Worm (Caenorhabditis elegans) whole organism, midembryonic: ENCODE measurements around the gene C26E1.2.

Experiments
- T22C8.4 ChIP-seq: fragments of 200-800 bp; sonication (Bioruptor generic); IDR thresholded peaks from 2 replicates; pipeline ENCODE4 v1.3.6; 2022; ENCODE audit warnings: missing genetic modification characterization, missing compliant biosample characterization
- cog-1 ChIP-seq: sonication (generic microtip); optimal IDR thresholded peaks from 2 replicates; lab custom pipeline; 2016; ENCODE audit warnings: missing genetic modification characterization, missing compliant biosample characterization
- flt-1 ChIP-seq: fragments of 200-800 bp; sonication (Bioruptor generic); IDR thresholded peaks from 2 replicates; pipeline ENCODE4 v1.3.6; 2022; ENCODE audit warnings: missing genetic modification characterization, missing compliant biosample characterization
- klf-2 ChIP-seq: fragments of 200-800 bp; sonication (Bioruptor generic); conservative IDR thresholded peaks from 2 replicates; pipeline ENCODE4 v1.3.6; 2022; ENCODE audit warnings: missing genetic modification reagents, missing genetic modification characterization, missing compliant biosample characterization
- med-1 ChIP-seq: sonication (generic microtip); optimal IDR thresholded peaks from 2 replicates; lab custom pipeline; 2017; ENCODE audit warnings: missing genetic modification characterization, mild to moderate bottlenecking, missing compliant biosample characterization, antibody characterized with exemption, missing genetic modification reagents; ENCODE audit not compliant: insufficient read depth
- ref-1 ChIP-seq: fragments of 200-800 bp; sonication (Bioruptor generic); conservative IDR thresholded peaks from 2 replicates; pipeline ENCODE4 v1.3.6; 2022; ENCODE audit warnings: missing genetic modification reagents, missing genetic modification characterization, missing compliant biosample characterization
- tab-1 ChIP-seq: fragments of 200-800 bp; sonication (Bioruptor generic); IDR thresholded peaks from 2 replicates; pipeline ENCODE4 v1.3.6; 2022; ENCODE audit warnings: missing genetic modification characterization, missing compliant biosample characterization
- ztf-23 ChIP-seq: fragments of 200-800 bp; sonication (Bioruptor generic); IDR thresholded peaks from 2 replicates; pipeline ENCODE4 v1.3.6; 2022; ENCODE audit warnings: missing genetic modification reagents, missing genetic modification characterization, missing compliant biosample characterization
- ztf-29 ChIP-seq: fragments of 200-800 bp; sonication (Bioruptor generic); IDR thresholded peaks from 2 replicates; pipeline ENCODE4 v1.3.6; 2022; ENCODE audit warnings: missing genetic modification reagents, missing genetic modification characterization, missing compliant biosample characterization

The C26E1.2 gene

DNA sequence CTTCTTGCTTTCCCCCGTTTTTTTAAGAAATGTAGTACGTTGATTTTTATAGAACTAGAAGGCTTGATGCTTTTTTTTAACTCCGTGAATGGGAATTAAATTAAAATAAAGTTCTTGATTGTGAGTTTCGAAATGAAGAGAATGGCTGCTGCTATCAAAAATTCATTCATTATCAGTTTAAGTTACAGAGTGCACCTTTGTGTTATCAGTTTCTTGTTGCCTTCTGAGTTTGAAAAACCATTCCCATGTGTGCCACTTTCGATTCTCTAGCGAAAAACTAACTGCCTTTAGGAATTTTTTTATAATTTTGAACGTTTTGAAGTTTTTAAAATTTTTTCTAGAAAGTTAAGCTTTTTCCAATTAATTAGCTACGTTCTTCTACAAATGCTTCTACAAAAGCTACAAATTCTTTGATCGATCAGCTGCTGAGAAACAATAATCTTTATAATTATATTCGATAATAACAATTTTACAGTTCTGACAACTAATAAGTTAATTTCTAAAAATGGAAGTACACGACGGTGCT, at the start of gene C26E1.2:
Gene C26E1.2 (plus strand): TSS at position 476 of the 526 bp plus-strand sequence.
- TF ChIP-seq T22C8.4 (GFP tag; lab: Robert Waterston, UW) (no peak), klf-2 (GFP tag; lab: Robert Waterston, UW) (no peak), tab-1 (GFP tag; lab: Robert Waterston, UW) (no peak), ztf-23 (GFP tag; lab: Robert Waterston, UW) (no peak)

DNA sequence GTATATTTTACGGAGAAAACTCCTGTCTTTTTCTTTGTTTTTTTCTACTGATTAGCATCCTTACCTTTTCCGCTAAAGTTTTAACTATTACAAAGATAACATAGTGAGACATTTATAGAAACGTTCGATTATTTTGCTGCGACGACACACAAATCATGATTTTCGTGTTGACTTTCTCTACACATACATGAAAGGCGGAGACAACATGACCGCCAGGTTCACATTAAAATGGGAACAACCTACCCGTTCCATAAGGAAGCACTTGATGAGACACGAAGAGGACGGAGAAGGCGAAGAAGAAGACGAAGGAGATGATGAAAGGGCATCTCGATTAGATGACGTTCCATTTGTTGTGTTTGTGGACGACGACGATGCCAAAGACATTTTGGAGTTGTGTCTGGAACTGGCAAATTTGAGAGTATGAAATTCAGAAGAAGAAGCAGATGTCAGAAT, 46.0 kb upstream of the C26E1.2 start, which contains the start of gene C34D1.4:
Gene C34D1.4 (minus strand): TSS at position 403 of the 453 bp plus-strand sequence.
- TF ChIP-seq ztf-29 (GFP tag; lab: Robert Waterston, UW) (no peak), ref-1 (GFP tag; lab: Robert Waterston, UW) (no peak), med-1 (no peak), ztf-23 (GFP tag; lab: Robert Waterston, UW) (no peak), flt-1 (GFP tag; lab: Robert Waterston, UW) (no peak), cog-1 (no peak), tab-1 (GFP tag; lab: Robert Waterston, UW) (no peak), T22C8.4 (GFP tag; lab: Robert Waterston, UW) (no peak), klf-2 (GFP tag; lab: Robert Waterston, UW) (no peak)

DNA sequence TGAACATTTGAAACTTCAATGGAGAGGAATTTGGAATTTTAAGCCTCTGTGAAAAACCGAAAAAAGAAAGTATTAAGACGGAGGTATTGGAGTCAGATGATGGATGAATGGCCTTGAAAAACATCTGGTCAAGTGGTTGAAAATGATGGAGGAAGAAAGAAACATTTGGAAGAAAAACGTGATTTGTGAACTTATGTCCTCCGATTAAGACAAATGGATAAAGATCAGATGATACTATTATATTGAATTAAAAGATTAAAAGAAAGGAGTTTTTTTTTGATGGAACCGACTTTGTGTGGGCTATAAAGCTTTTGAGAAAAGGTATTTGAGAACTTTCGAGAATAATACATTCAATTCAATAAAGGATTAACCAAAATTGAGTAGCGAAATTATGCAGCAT, 45.4 kb upstream of the C26E1.2 start:
- TF ChIP-seq ztf-29 (GFP tag; lab: Robert Waterston, UW), result no peak
- no peak for TF ChIP-seq med-1
- no peak for TF ChIP-seq klf-2 (GFP tag; lab: Robert Waterston, UW)
- TF ChIP-seq tab-1 (GFP tag; lab: Robert Waterston, UW), result no peak
- TF ChIP-seq flt-1 (GFP tag; lab: Robert Waterston, UW), result no peak
- no peak for TF ChIP-seq ref-1 (GFP tag; lab: Robert Waterston, UW)
- no peak for TF ChIP-seq cog-1
- TF ChIP-seq T22C8.4 (GFP tag; lab: Robert Waterston, UW), result no peak
- no peak for TF ChIP-seq ztf-23 (GFP tag; lab: Robert Waterston, UW)

DNA sequence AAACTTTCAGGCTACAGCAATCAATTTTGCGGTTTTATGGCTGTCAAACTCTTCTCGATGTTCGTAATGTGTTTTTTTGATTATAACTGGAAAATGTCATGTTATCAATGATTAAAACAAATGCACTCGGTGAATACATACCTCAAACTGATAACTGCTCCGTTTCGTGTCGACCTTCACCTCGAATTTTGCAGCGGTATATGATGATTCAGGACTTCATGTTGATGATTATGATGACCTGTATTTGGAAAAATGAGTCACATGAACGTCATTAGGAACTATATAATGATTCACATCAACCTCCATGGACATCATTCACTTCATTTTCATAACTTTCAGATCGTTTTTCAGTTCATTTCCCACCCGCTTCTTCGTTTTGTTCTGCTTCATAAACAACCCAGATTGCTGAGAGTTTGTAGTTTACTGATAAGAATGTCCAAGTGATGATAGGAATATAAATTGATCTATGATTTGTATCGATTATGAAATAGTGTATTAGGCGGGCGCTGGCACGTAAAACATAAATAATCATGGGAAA, 42.1 kb upstream of the C26E1.2 start:
- TF ChIP-seq flt-1 (GFP tag; lab: Robert Waterston, UW) (no peak), med-1 (no peak), ztf-23 (GFP tag; lab: Robert Waterston, UW) (no peak), tab-1 (GFP tag; lab: Robert Waterston, UW) (no peak), klf-2 (GFP tag; lab: Robert Waterston, UW) (no peak)

DNA sequence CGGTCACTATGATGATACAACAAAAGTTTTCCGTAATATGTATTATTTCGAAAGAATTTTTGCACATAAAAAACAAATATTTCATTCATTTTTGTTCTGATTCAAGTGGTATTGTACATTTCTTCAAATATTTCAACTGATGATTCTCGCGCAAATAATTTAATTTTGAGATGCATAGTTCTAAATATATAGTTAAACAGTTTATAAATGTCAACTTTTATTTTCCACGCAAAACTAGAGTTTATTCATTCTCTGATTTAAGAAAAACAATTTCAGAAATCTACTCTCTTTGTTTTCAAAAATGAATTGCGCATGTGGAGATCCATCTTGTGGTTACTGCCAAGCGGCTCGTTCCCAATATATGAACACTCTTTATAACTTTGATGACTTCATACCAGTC, 40.7 kb upstream of the C26E1.2 start, which contains the start of gene zip-5:
Gene zip-5 (plus strand): TSS at position 301 of the 400 bp plus-strand sequence.
- TF ChIP-seq ztf-29 (GFP tag; lab: Robert Waterston, UW), result no peak
- TF ChIP-seq ref-1 (GFP tag; lab: Robert Waterston, UW), result no peak
- no peak for TF ChIP-seq med-1
- TF ChIP-seq ztf-23 (GFP tag; lab: Robert Waterston, UW), result no peak
- TF ChIP-seq flt-1 (GFP tag; lab: Robert Waterston, UW), result no peak
- TF ChIP-seq T22C8.4 (GFP tag; lab: Robert Waterston, UW), result no peak
- TF ChIP-seq klf-2 (GFP tag; lab: Robert Waterston, UW), result no peak
- no peak for TF ChIP-seq cog-1
- TF ChIP-seq tab-1 (GFP tag; lab: Robert Waterston, UW), result no peak

DNA sequence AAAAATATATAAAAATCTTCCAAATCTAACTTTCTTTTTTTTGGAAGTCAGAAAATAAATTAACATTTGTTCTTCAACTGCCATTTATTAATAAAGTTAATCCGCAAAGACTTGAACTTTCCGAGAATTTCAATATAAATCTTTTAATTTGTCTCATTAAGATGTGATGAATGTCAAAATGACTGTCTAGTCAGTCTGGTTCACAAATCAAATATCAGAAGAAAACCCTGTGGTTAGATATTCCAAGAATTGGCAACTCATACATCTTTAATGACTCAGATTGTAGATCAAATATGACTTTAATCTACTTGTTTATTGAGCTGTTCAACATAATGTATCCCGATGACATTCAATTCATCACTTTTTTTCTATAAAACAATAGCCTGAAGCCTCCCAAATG, 39.3 kb upstream of the C26E1.2 start:
- TF ChIP-seq klf-2 (GFP tag; lab: Robert Waterston, UW) (no peak), ref-1 (GFP tag; lab: Robert Waterston, UW) (no peak), T22C8.4 (GFP tag; lab: Robert Waterston, UW) (no peak), med-1 (no peak), cog-1 (no peak), tab-1 (GFP tag; lab: Robert Waterston, UW) (no peak), ztf-29 (GFP tag; lab: Robert Waterston, UW) (no peak), ztf-23 (GFP tag; lab: Robert Waterston, UW) (no peak), flt-1 (GFP tag; lab: Robert Waterston, UW) (no peak)

DNA sequence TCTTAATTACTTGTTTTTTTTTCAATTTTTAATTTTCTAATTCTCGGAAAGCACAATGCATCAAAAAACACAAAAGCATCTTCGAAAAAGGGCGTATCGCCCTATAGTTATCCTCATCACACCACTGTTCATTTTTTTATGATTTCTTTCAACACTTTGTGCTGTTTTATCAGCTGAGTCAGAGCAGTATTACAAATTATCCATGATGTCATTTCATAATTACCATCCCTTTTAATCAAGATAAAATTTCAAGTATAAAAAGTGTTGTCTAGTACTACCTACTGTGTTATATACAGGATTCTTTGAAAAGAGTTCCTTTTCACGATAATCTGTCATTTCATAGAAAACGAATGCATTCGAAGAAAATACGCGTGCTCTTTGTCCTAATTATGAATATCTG, 38.3 kb upstream of the C26E1.2 start:
- TF ChIP-seq cog-1, result no peak
- TF ChIP-seq tab-1 (GFP tag; lab: Robert Waterston, UW), result no peak
- no peak for TF ChIP-seq flt-1 (GFP tag; lab: Robert Waterston, UW)
- no peak for TF ChIP-seq ref-1 (GFP tag; lab: Robert Waterston, UW)
- no peak for TF ChIP-seq T22C8.4 (GFP tag; lab: Robert Waterston, UW)
- no peak for TF ChIP-seq klf-2 (GFP tag; lab: Robert Waterston, UW)
- TF ChIP-seq ztf-23 (GFP tag; lab: Robert Waterston, UW), result no peak
- TF ChIP-seq ztf-29 (GFP tag; lab: Robert Waterston, UW), result no peak
- TF ChIP-seq med-1, result no peak

DNA sequence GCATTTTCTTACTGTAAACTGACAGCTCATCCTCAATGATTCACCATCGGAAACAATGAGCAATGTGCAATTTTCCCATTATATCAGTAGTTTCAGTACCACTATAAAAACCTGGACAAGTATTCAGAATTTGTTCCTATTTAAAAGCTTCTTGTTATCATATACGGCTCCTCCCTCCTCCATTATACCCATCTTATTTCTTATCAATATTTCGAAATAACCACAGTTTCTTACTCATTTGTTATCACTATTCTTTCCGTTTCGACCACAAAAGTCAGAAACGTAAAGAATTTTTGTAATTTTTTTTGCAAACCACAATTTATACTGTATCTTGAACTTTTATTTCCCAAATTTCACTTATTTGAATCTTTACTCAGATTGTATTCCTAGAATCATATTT, 36.9 kb upstream of the C26E1.2 start:
- TF ChIP-seq cog-1 (no peak), klf-2 (GFP tag; lab: Robert Waterston, UW) (no peak), tab-1 (GFP tag; lab: Robert Waterston, UW) (no peak), med-1 (no peak), flt-1 (GFP tag; lab: Robert Waterston, UW) (no peak), T22C8.4 (GFP tag; lab: Robert Waterston, UW) (no peak), ztf-23 (GFP tag; lab: Robert Waterston, UW) (no peak), ztf-29 (GFP tag; lab: Robert Waterston, UW) (no peak)

DNA sequence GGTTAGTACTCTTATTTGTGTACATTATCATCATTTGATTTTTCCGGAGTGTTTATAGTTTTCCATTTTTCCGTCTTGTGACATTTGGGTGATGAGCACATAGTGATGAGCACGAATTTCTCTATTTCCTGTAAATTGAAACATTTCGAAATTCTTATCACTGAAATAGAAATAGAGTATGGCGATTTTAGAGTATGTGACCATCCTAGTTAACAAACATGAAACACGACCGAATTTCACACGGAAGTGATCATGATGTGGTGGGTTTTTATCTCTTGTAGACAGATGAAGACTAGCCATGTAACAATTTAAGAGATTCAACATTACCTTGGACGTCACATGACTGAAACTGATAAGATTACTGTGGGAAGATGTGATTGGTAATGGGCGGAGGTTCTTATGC, 35.7 kb upstream of the C26E1.2 start:
- TF ChIP-seq tab-1 (GFP tag; lab: Robert Waterston, UW) (no peak), ref-1 (GFP tag; lab: Robert Waterston, UW) (no peak)

DNA sequence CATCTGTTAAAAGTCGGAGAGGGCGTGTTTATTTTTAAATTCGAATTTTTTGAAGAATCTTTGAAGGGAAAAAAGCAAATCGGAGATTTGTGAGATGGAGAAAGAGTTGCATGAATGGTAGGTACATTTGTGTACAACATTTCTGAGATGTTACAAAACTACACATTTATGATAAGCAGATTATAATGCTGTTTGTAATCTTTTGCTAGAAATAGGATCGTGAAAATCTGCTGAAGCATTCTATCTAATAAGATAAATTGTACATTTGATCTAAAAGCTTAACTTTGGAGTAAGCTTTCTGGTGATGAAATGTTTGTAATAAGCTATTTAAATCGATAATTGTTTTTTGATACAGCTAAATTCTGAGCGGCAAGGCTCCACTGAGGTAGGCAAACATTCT, 32.7 kb upstream of the C26E1.2 start:
- TF ChIP-seq T22C8.4 (GFP tag; lab: Robert Waterston, UW) (no peak), med-1 (no peak), klf-2 (GFP tag; lab: Robert Waterston, UW) (no peak), ztf-29 (GFP tag; lab: Robert Waterston, UW) (no peak), ref-1 (GFP tag; lab: Robert Waterston, UW) (no peak), flt-1 (GFP tag; lab: Robert Waterston, UW) (no peak)
